Fruit fly (Drosophila melanogaster) whole organism, embryonic: ENCODE measurements around the gene mag.

Source experiments
- Adf1 ChIP-seq: fragments of 200-800 bp; sonication (Bioruptor generic); IDR thresholded peaks from 2 replicates; pipeline ENCODE4 v1.3.6; 2022; ENCODE audit warnings: missing biosample characterization, missing genetic modification characterization
- Aef1 ChIP-seq: fragments of 200-800 bp; sonication (Bioruptor generic); IDR thresholded peaks from 3 replicates; pipeline ENCODE4 v1.3.6; 2022; ENCODE audit warnings: missing biosample characterization, missing genetic modification characterization
- Bdp1 ChIP-seq: fragments of 200-800 bp; sonication (Bioruptor generic); optimal IDR thresholded peaks from 3 replicates; lab custom pipeline; 2016; ENCODE audit warnings: missing biosample characterization, missing genetic modification characterization
- CG1024 ChIP-seq: fragments of 200-800 bp; sonication (Bioruptor generic); IDR thresholded peaks from 2 replicates; pipeline ENCODE4 v1.3.6; 2022; ENCODE audit warnings: missing biosample characterization, missing genetic modification characterization
- CG10366 ChIP-seq: fragments of 200-800 bp; sonication (Bioruptor generic); IDR thresholded peaks from 2 replicates; pipeline ENCODE4 v1.3.6; 2022; ENCODE audit warnings: missing biosample characterization, missing genetic modification characterization
- CG12104 ChIP-seq: fragments of 200-800 bp; sonication (Bioruptor generic); optimal IDR thresholded peaks from 3 replicates; lab custom pipeline; 2016; ENCODE audit warnings: missing biosample characterization, missing genetic modification characterization
- CG1233 ChIP-seq: fragments of 200-800 bp; sonication (Bioruptor generic); optimal IDR thresholded peaks from 4 replicates; lab custom pipeline; 2018; ENCODE audit warnings: missing biosample characterization, mild to moderate bottlenecking, missing genetic modification characterization
- CG12659 ChIP-seq: fragments of 200-800 bp; sonication (Bioruptor generic); optimal IDR thresholded peaks from 3 replicates; lab custom pipeline; 2017; ENCODE audit warnings: mild to moderate bottlenecking, missing biosample characterization, missing genetic modification reagents, missing genetic modification characterization
- CG1603 ChIP-seq: fragments of 200-800 bp; sonication (Bioruptor generic); optimal IDR thresholded peaks from 2 replicates; lab custom pipeline; 2019; ENCODE audit warnings: missing biosample characterization, mild to moderate bottlenecking, missing genetic modification characterization, moderate library complexity
- CG18262 ChIP-seq: fragments of 200-800 bp; optimal IDR thresholded peaks from 3 replicates; lab custom pipeline; 2019; ENCODE audit warnings: missing biosample characterization, mild to moderate bottlenecking, missing genetic modification characterization, moderate library complexity
- CG18599 ChIP-seq: fragments of 200-800 bp; sonication (Bioruptor generic); optimal IDR thresholded peaks from 3 replicates; lab custom pipeline; 2017; ENCODE audit warnings: missing biosample characterization, missing genetic modification characterization, mild to moderate bottlenecking, moderate library complexity, missing genetic modification reagents
- CG18764 ChIP-seq: fragments of 200-800 bp; sonication (Bioruptor generic); optimal IDR thresholded peaks from 3 replicates; lab custom pipeline; 2016; ENCODE audit warnings: missing biosample characterization, missing genetic modification characterization
- CG2116 ChIP-seq: fragments of 200-800 bp; sonication (Bioruptor generic); optimal IDR thresholded peaks from 3 replicates; lab custom pipeline; 2018; ENCODE audit warnings: missing biosample characterization, mild to moderate bottlenecking, missing genetic modification characterization
- CG2712 ChIP-seq: fragments of 200-800 bp; optimal IDR thresholded peaks from 3 replicates; lab custom pipeline; 2019; ENCODE audit warnings: missing biosample characterization, mild to moderate bottlenecking, missing genetic modification characterization, moderate library complexity
- CG32532 ChIP-seq: fragments of 200-800 bp; sonication (Bioruptor generic); IDR thresholded peaks from 2 replicates; pipeline ENCODE4 v1.3.6; 2022; ENCODE audit warnings: missing biosample characterization, missing genetic modification characterization
- CG3726 ChIP-seq: fragments of 200-800 bp; sonication (Bioruptor generic); IDR thresholded peaks from 3 replicates; pipeline ENCODE4, ENCODE4 v1.3.6; 2022; ENCODE audit warnings: missing biosample characterization, missing genetic modification characterization
- CG42726 ChIP-seq: fragments of 200-800 bp; sonication (Bioruptor generic); IDR thresholded peaks from 2 replicates; pipeline ENCODE4 v1.3.6; 2022; ENCODE audit warnings: missing biosample characterization, missing genetic modification characterization; ENCODE audit not compliant: partially characterized antibody
- CG4328 ChIP-seq: fragments of 200-800 bp; sonication (Bioruptor generic); optimal IDR thresholded peaks from 3 replicates; lab custom pipeline; 2017; ENCODE audit warnings: missing biosample characterization, missing genetic modification reagents, missing genetic modification characterization
- CG43689 ChIP-seq: fragments of 200-800 bp; sonication (Bioruptor generic); IDR thresholded peaks from 2 replicates; pipeline ENCODE4 v1.3.6; 2022; ENCODE audit warnings: missing biosample characterization, missing genetic modification characterization
- CG4730 ChIP-seq: fragments of 200-800 bp; sonication (Bioruptor generic); IDR thresholded peaks from 2 replicates; pipeline ENCODE4 v1.3.6; 2022; ENCODE audit warnings: missing biosample characterization, missing genetic modification characterization
- CG7556 ChIP-seq: fragments of 200-800 bp; sonication (Bioruptor generic); optimal IDR thresholded peaks from 2 replicates; lab custom pipeline; 2017; ENCODE audit warnings: missing biosample characterization, mild to moderate bottlenecking, missing genetic modification characterization
- CG7963 ChIP-seq: fragments of 200-800 bp; sonication (Bioruptor generic); IDR thresholded peaks from 3 replicates; pipeline ENCODE4 v1.3.6; 2022; ENCODE audit warnings: missing biosample characterization, missing genetic modification characterization; ENCODE audit not compliant: partially characterized antibody
- Deaf1 ChIP-seq: fragments of 200-800 bp; optimal IDR thresholded peaks from 3 replicates; lab custom pipeline; 2019; ENCODE audit warnings: missing biosample characterization, mild to moderate bottlenecking, missing genetic modification characterization, moderate library complexity
- Dek ChIP-seq: fragments of 200-800 bp; sonication (Bioruptor generic); optimal IDR thresholded peaks from 3 replicates; lab custom pipeline; 2019; ENCODE audit warnings: missing biosample characterization, mild to moderate bottlenecking, missing genetic modification characterization, moderate library complexity
- H2.0 ChIP-seq: fragments of 200-800 bp; sonication (Bioruptor generic); IDR thresholded peaks from 2 replicates; pipeline ENCODE4 v1.3.6; 2022; ENCODE audit warnings: missing biosample characterization, missing genetic modification characterization
- Hr51 ChIP-seq, 2 experiments: fragments of 200-800 bp; sonication (Bioruptor generic); optimal IDR thresholded peaks; 2 replicates in 1 of 2; 3 replicates in 1 of 2; lab custom pipeline; 2016 to 2018; ENCODE audit warnings: missing biosample characterization in 2 of 2, missing genetic modification characterization in 2 of 2, mild to moderate bottlenecking in 1 of 2, moderate library complexity in 1 of 2
- Hsf ChIP-seq: fragments of 200-800 bp; sonication (Bioruptor generic); optimal IDR thresholded peaks from 3 replicates; lab custom pipeline; 2016; ENCODE audit warnings: missing biosample characterization, missing genetic modification characterization
- Max ChIP-seq: fragments of 200-800 bp; sonication (Bioruptor generic); optimal IDR thresholded peaks from 2 replicates; lab custom pipeline; 2016; ENCODE audit warnings: missing biosample characterization, mild to moderate bottlenecking, missing genetic modification characterization
- NfI ChIP-seq: fragments of 200-800 bp; sonication (Bioruptor generic); optimal IDR thresholded peaks from 3 replicates; lab custom pipeline; 2018; ENCODE audit warnings: missing biosample characterization, mild to moderate bottlenecking, missing genetic modification characterization, moderate library complexity
- Rx ChIP-seq: fragments of 200-800 bp; sonication (Bioruptor generic); IDR thresholded peaks from 2 replicates; pipeline ENCODE4 v1.3.6; 2022; ENCODE audit warnings: missing biosample characterization, missing genetic modification characterization
- Scr ChIP-seq: fragments of 200-800 bp; sonication (Bioruptor generic); IDR thresholded peaks from 2 replicates; pipeline ENCODE4 v1.3.6; 2022; ENCODE audit warnings: missing biosample characterization, missing genetic modification characterization; ENCODE audit not compliant: partially characterized antibody
- Six4 ChIP-seq: fragments of 200-800 bp; sonication (Bioruptor generic); optimal IDR thresholded peaks from 2 replicates; lab custom pipeline; 2016; ENCODE audit warnings: missing biosample characterization, missing genetic modification characterization
- ase ChIP-seq: fragments of 200-800 bp; sonication (Bioruptor generic); IDR thresholded peaks from 3 replicates; pipeline ENCODE4 v1.3.6; 2022; ENCODE audit warnings: missing biosample characterization, missing genetic modification characterization
- ash1 ChIP-seq: fragments of 200-800 bp; sonication (Bioruptor generic); optimal IDR thresholded peaks from 2 replicates; lab custom pipeline; 2018; ENCODE audit warnings: missing biosample characterization, mild to moderate bottlenecking, missing genetic modification characterization
- bsh ChIP-seq, 2 experiments: fragments of 200-800 bp; sonication (Bioruptor generic); optimal IDR thresholded peaks; 2 replicates each; lab custom pipeline; 2017 to 2018; ENCODE audit warnings: mild to moderate bottlenecking in 2 of 2, missing biosample characterization in 2 of 2, missing genetic modification characterization in 2 of 2, moderate library complexity in 1 of 2
- dati ChIP-seq: fragments of 200-800 bp; sonication (Bioruptor generic); IDR thresholded peaks from 2 replicates; pipeline ENCODE4 v1.3.6; 2022; ENCODE audit warnings: missing biosample characterization, missing genetic modification characterization
- exex ChIP-seq: fragments of 200-800 bp; sonication (Bioruptor generic); optimal IDR thresholded peaks from 4 replicates; lab custom pipeline; 2018; ENCODE audit warnings: missing biosample characterization, mild to moderate bottlenecking, missing genetic modification characterization, moderate library complexity
- ind ChIP-seq: fragments of 200-800 bp; sonication (Bioruptor generic); optimal IDR thresholded peaks from 3 replicates; lab custom pipeline; 2016; ENCODE audit warnings: missing biosample characterization, missing genetic modification characterization
- ken ChIP-seq: fragments of 200-800 bp; sonication (Bioruptor generic); IDR thresholded peaks from 3 replicates; pipeline ENCODE4 v1.3.6; 2022; ENCODE audit warnings: missing biosample characterization, missing genetic modification characterization
- oc ChIP-seq: fragments of 200-800 bp; sonication (Bioruptor generic); optimal IDR thresholded peaks from 2 replicates; lab custom pipeline; 2018; ENCODE audit warnings: missing biosample characterization, mild to moderate bottlenecking, missing genetic modification characterization, moderate library complexity
- onecut ChIP-seq: fragments of 200-800 bp; sonication (Bioruptor generic); IDR thresholded peaks from 2 replicates; pipeline ENCODE4 v1.3.6; 2022; ENCODE audit warnings: missing biosample characterization, missing genetic modification characterization
- org-1 ChIP-seq: fragments of 200-800 bp; sonication (Bioruptor generic); optimal IDR thresholded peaks from 2 replicates; lab custom pipeline; 2017; ENCODE audit warnings: missing biosample characterization, missing genetic modification characterization
- salm ChIP-seq: fragments of 200-800 bp; sonication (Bioruptor generic); optimal IDR thresholded peaks from 2 replicates; lab custom pipeline; 2018; ENCODE audit warnings: missing biosample characterization, mild to moderate bottlenecking, missing genetic modification characterization
- shn ChIP-seq: fragments of 200-800 bp; sonication (Bioruptor generic); optimal IDR thresholded peaks from 3 replicates; lab custom pipeline; 2016; ENCODE audit warnings: missing biosample characterization, missing genetic modification characterization
- so ChIP-seq: fragments of 200-800 bp; sonication (Bioruptor generic); IDR thresholded peaks from 3 replicates; pipeline ENCODE4 v1.3.6; 2022; ENCODE audit warnings: missing biosample characterization, missing genetic modification characterization
- tap ChIP-seq: fragments of 200-800 bp; optimal IDR thresholded peaks from 3 replicates; lab custom pipeline; 2019; ENCODE audit warnings: missing biosample characterization, mild to moderate bottlenecking, missing genetic modification characterization, moderate library complexity
- tio ChIP-seq: fragments of 200-800 bp; sonication (Bioruptor generic); optimal IDR thresholded peaks from 2 replicates; lab custom pipeline; 2017; ENCODE audit warnings: missing biosample characterization, missing genetic modification characterization, inconsistent platforms
- vfl ChIP-seq: fragments of 200-800 bp; sonication (Bioruptor generic); optimal IDR thresholded peaks from 2 replicates; lab custom pipeline; 2016; ENCODE audit warnings: missing biosample characterization, missing genetic modification characterization
- wor ChIP-seq: fragments of 200-800 bp; sonication (Bioruptor generic); IDR thresholded peaks from 2 replicates; pipeline ENCODE4 v1.3.6; 2022; ENCODE audit warnings: missing biosample characterization, missing genetic modification characterization

Gene mag

dm6 chr3L:20470991-20471498 is 10.6 kb downstream of the mag start (continued):
- TF ChIP-seq CG2712 (tag; lab: Kevin White, UChicago) (peak; percentile 57), bsh (GFP tag; optimal IDR thresholded peaks at IDR 0.05; lab: Kevin White, UChicago) (peak in 1 of 2 experiments; percentile 66), CG4730 (GFP tag; lab: Robert Waterston, UW) (0 out of 2 replicates have a peak, but pooled peaks have one; percentile 19), oc (tag; lab: Kevin White, UChicago) (peak; percentile 14), CG2116 (peak; percentile 16), Aef1 (GFP tag; lab: Robert Waterston, UW) (peak; percentile 49; the same call in 2 of the 3 replicates), H2.0 (GFP tag; lab: Robert Waterston, UW) (peak; percentile 54), CG7556 (GFP tag; lab: Kevin White, UChicago) (peak; percentile 40), CG18262 (tag; lab: Kevin White, UChicago) (peak; percentile 47), vfl (GFP tag; lab: Kevin White, UChicago) (no peak), Deaf1 (tag; lab: Kevin White, UChicago) (peak; percentile 33), Scr (0 out of 2 replicates have a peak, but pooled peaks have one; percentile 9), onecut (GFP tag; lab: Robert Waterston, UW) (0 out of 2 replicates have a peak, but pooled peaks have one; percentile 3), Six4 (GFP tag; lab: Kevin White, UChicago) (peak; percentile 54), Rx (GFP tag; lab: Robert Waterston, UW) (peak; percentile 41; the same call in 1 of the 2 replicates), CG7963 (no peak), CG12104 (GFP tag; lab: Kevin White, UChicago) (peak; percentile 49), NfI (peak; percentile 46), CG1603 (tag; lab: Kevin White, UChicago) (peak; percentile 67), CG18599 (GFP tag; lab: Kevin White, UChicago) (peak; percentile 41), CG42726 (GFP tag; lab: Robert Waterston, UW) (no peak), ken (GFP tag; lab: Robert Waterston, UW) (peak; percentile 56; the same call in 1 of the 3 replicates), org-1 (peak; percentile 55), CG1233 (peak; percentile 19), wor (GFP tag; lab: Robert Waterston, UW) (peak; percentile 30), Adf1 (GFP tag; lab: Robert Waterston, UW) (no peak), shn (GFP tag; lab: Kevin White, UChicago) (no peak), tap (tag; lab: Kevin White, UChicago) (peak; percentile 68), Max (GFP tag; lab: Kevin White, UChicago) (peak; percentile 55), tio (GFP tag; lab: Kevin White, UChicago) (peak; percentile 3), Dek (tag; lab: Kevin White, UChicago) (peak; percentile 35), Bdp1 (GFP tag; lab: Kevin White, UChicago) (no peak), CG4328 (GFP tag; lab: Kevin White, UChicago) (peak; percentile 18), CG10366 (GFP tag; lab: Robert Waterston, UW) (peak; percentile 43; the same call in 1 of the 2 replicates), ash1 (no peak), ind (peak; percentile 32), CG32532 (peak; percentile 27; the same call in 1 of the 2 replicates), dati (peak; percentile 63; the same call in 1 of the 2 replicates), exex (tag; lab: Kevin White, UChicago) (peak; percentile 89), CG3726 (0 out of 3 replicates have a peak, but pooled peaks have one; percentile 35), CG1024 (GFP tag; lab: Robert Waterston, UW) (peak; percentile 65), CG12659 (GFP tag; lab: Kevin White, UChicago) (peak; percentile 53), CG18764 (peak; percentile 17), salm (tag; lab: Kevin White, UChicago) (peak; percentile 32), Hsf (peak; percentile 16), so (GFP tag; lab: Robert Waterston, UW) (no peak), CG43689 (peak; percentile 37; the same call in 1 of the 2 replicates), ase (GFP tag; lab: Robert Waterston, UW) (peak; percentile 41; the same call in 2 of the 3 replicates), Hr51 (GFP tag; optimal IDR thresholded peaks at IDR 0.05; lab: Kevin White, UChicago) (peak in 1 of 2 experiments; percentile 70)
